Fruit fly (Drosophila melanogaster): ENCODE results near the gene Setd3.

Gene Setd3

DNA sequence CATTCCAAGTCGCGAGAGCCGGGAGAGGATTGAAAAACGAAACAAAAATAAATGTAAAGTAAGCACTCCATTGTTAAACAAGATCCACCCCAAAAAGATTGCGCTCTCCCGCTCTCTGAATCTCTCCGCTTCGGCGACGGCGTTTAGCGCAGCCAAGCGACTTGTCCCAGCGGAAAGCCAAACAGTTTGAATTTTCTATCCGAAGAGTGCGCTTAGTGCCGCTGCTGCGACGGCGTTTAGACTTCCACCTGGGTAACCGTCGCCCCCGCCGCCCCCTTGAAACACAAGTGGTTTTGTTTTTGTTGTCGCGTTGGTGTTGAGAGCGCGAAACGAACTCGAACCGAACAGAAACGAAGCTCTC is 29.9 kb upstream of the Setd3 start, which contains the start of gene Inx2 (continued):
- TF ChIP-seq Neu2 (GFP tag; optimal IDR thresholded peaks at IDR 0.05; ENCODE audit: borderline replicate concordance) = no peak
- no peak for TF ChIP-seq CG14667 (GFP tag; IDR thresholded peaks at IDR 0.05)
- TF ChIP-seq bbx (GFP tag; IDR thresholded peaks at IDR 0.05; ENCODE audit: partially characterized antibody) = peak; percentile 67
- TF ChIP-seq CG7556 (GFP tag; optimal IDR thresholded peaks at IDR 0.05) = no peak
- no peak for TF ChIP-seq jing (GFP tag; optimal IDR thresholded peaks at IDR 0.05)
- no peak for TF ChIP-seq bcd (GFP tag; optimal IDR thresholded peaks at IDR 0.05)
- TF ChIP-seq fd3F (GFP tag; optimal IDR thresholded peaks at IDR 0.05) = no peak
- TF ChIP-seq Fer3 (tag; optimal IDR thresholded peaks at IDR 0.05) = no peak
- TF ChIP-seq hb (GFP tag; IDR thresholded peaks at IDR 0.05; ENCODE audit: partially characterized antibody) = no peak
- TF ChIP-seq unc-4 (GFP tag; IDR thresholded peaks at IDR 0.05; ENCODE audit: partially characterized antibody) = no peak
- no peak for TF ChIP-seq Atf-2 (GFP tag; optimal IDR thresholded peaks at IDR 0.05)
- TF ChIP-seq CG4820 (GFP tag; optimal IDR thresholded peaks at IDR 0.05) = no peak
- TF ChIP-seq CG16813 (GFP tag; IDR thresholded peaks at IDR 0.05; ENCODE audit: partially characterized antibody) = no peak
- peak; percentile 88 for TF ChIP-seq sug (tag; optimal IDR thresholded peaks at IDR 0.05)
- no peak for TF ChIP-seq peb (GFP tag; IDR thresholded peaks at IDR 0.05)
- TF ChIP-seq kni (GFP tag; optimal IDR thresholded peaks at IDR 0.05) = peak; percentile 65
- no peak for TF ChIP-seq Atf3 (GFP tag; optimal IDR thresholded peaks at IDR 0.05)
- peak; percentile 43 for TF ChIP-seq Nf-YC (tag; optimal IDR thresholded peaks at IDR 0.05)
- TF ChIP-seq CTCF (GFP tag; optimal IDR thresholded peaks at IDR 0.05) = no peak
- no peak for TF ChIP-seq CG14441 (GFP tag; IDR thresholded peaks at IDR 0.05)
- TF ChIP-seq CG2199 (GFP tag; IDR thresholded peaks at IDR 0.05) = peak; percentile 79
- TF ChIP-seq D19B (GFP tag; optimal IDR thresholded peaks at IDR 0.05) = no peak
- peak; percentile 58 for TF ChIP-seq sens (GFP tag)
- TF ChIP-seq slp2 (GFP tag; optimal IDR thresholded peaks at IDR 0.05) = no peak
- TF ChIP-seq nau (GFP tag; optimal IDR thresholded peaks at IDR 0.05) = no peak
- no peak for TF ChIP-seq Dll (GFP tag; IDR thresholded peaks at IDR 0.05; ENCODE audit: partially characterized antibody)
- TF ChIP-seq tll (GFP tag; optimal IDR thresholded peaks at IDR 0.05) = no peak
- peak; percentile 71; the same call in 2 of the 3 replicates for TF ChIP-seq CG34422 (GFP tag; IDR thresholded peaks at IDR 0.05)
- no peak for TF ChIP-seq CG11085 (GFP tag; IDR thresholded peaks at IDR 0.05)
- no peak for TF ChIP-seq CG3065 (GFP tag; optimal IDR thresholded peaks at IDR 0.05)
- no peak for TF ChIP-seq zfh2 (GFP tag; optimal IDR thresholded peaks at IDR 0.05)
- peak; percentile 60; the same call in 1 of the 3 replicates for TF ChIP-seq gce (GFP tag; IDR thresholded peaks at IDR 0.05)
- TF ChIP-seq HLH3B (GFP tag; IDR thresholded peaks at IDR 0.05) = 0 out of 2 replicates have a peak, but pooled peaks have one; percentile 15
- no peak for TF ChIP-seq Lim3 (GFP tag; IDR thresholded peaks at IDR 0.05)
- TF ChIP-seq CG8765 (GFP tag; IDR thresholded peaks at IDR 0.05) = no peak
- no peak for TF ChIP-seq B-H1 (GFP tag; IDR thresholded peaks at IDR 0.05)
- TF ChIP-seq crol (GFP tag; IDR thresholded peaks at IDR 0.05) = peak; percentile 99
- TF ChIP-seq Dfd (GFP tag; optimal IDR thresholded peaks at IDR 0.05) = no peak
- no peak for TF ChIP-seq CG11247 (GFP tag; IDR thresholded peaks at IDR 0.05)
- TF ChIP-seq CG10565 (GFP tag; optimal IDR thresholded peaks at IDR 0.05) = no peak
- peak; percentile 63; the same call in 1 of the 2 replicates for TF ChIP-seq Bgb (GFP tag; IDR thresholded peaks at IDR 0.05; ENCODE audit: partially characterized antibody)
- TF ChIP-seq CG10543 (GFP tag; optimal IDR thresholded peaks at IDR 0.05) = peak; percentile 82
- peak; percentile 56; the same call in 1 of the 2 replicates for TF ChIP-seq NFAT (GFP tag; IDR thresholded peaks at IDR 0.05)
- TF ChIP-seq Dbx (GFP tag; IDR thresholded peaks at IDR 0.05) = peak; percentile 53; the same call in 1 of the 3 replicates
- no peak for TF ChIP-seq CG12744 (GFP tag; optimal IDR thresholded peaks at IDR 0.05)
- TF ChIP-seq Xrp1 (GFP tag; IDR thresholded peaks at IDR 0.05) = peak; percentile 34; the same call in 1 of the 2 replicates
- no peak for TF ChIP-seq pum (GFP tag; optimal IDR thresholded peaks at IDR 0.05)
- TF ChIP-seq CG10147 (GFP tag; optimal IDR thresholded peaks at IDR 0.05) = no peak
- no peak for TF ChIP-seq al (GFP tag; IDR thresholded peaks at IDR 0.05)
- no peak for TF ChIP-seq sim (GFP tag; IDR thresholded peaks at IDR 0.05)
- peak; percentile 43 for TF ChIP-seq CG10209 (GFP tag; optimal IDR thresholded peaks at IDR 0.05)
- peak; percentile 17 for TF ChIP-seq grau (tag; optimal IDR thresholded peaks at IDR 0.05)
